Fruit fly (Drosophila melanogaster) whole organism, embryonic: Measurements from ENCODE around the gene Ufd4.

Source experiments
- BEAF-32 ChIP-seq: fragments of 200-800 bp; sonication (Bioruptor generic); optimal IDR thresholded peaks from 3 replicates; lab custom pipeline; 2017; ENCODE audit warnings: missing biosample characterization, missing genetic modification characterization, mild to moderate bottlenecking, moderate library complexity, missing genetic modification reagents
- Bgb ChIP-seq: fragments of 200-800 bp; sonication (Bioruptor generic); IDR thresholded peaks from 2 replicates; pipeline ENCODE4 v1.3.6; 2022; ENCODE audit warnings: missing biosample characterization, missing genetic modification characterization; ENCODE audit not compliant: partially characterized antibody
- CG1024 ChIP-seq: fragments of 200-800 bp; sonication (Bioruptor generic); IDR thresholded peaks from 2 replicates; pipeline ENCODE4 v1.3.6; 2022; ENCODE audit warnings: missing biosample characterization, missing genetic modification characterization
- CG10565 ChIP-seq: fragments of 200-800 bp; sonication (Bioruptor generic); optimal IDR thresholded peaks from 3 replicates; lab custom pipeline; 2016; ENCODE audit warnings: missing biosample characterization, mild to moderate bottlenecking, missing genetic modification characterization
- CG12236 ChIP-seq: fragments of 200-800 bp; sonication (Bioruptor generic); optimal IDR thresholded peaks from 2 replicates; lab custom pipeline; 2016; ENCODE audit warnings: missing biosample characterization, missing genetic modification characterization
- CG12299 ChIP-seq: fragments of 200-800 bp; sonication (Bioruptor generic); optimal IDR thresholded peaks from 2 replicates; lab custom pipeline; 2018; ENCODE audit warnings: missing biosample characterization, mild to moderate bottlenecking, missing genetic modification characterization
- CG14860 ChIP-seq: fragments of 200-800 bp; sonication (Bioruptor generic); IDR thresholded peaks from 3 replicates; pipeline ENCODE4 v1.3.6; 2022; ENCODE audit warnings: missing biosample characterization, missing genetic modification characterization; ENCODE audit not compliant: partially characterized antibody
- CG17802 ChIP-seq: fragments of 200-800 bp; sonication (Bioruptor generic); optimal IDR thresholded peaks from 2 replicates; lab custom pipeline; 2018; ENCODE audit warnings: missing biosample characterization, mild to moderate bottlenecking, missing genetic modification characterization, moderate library complexity
- CG2116 ChIP-seq: fragments of 200-800 bp; sonication (Bioruptor generic); optimal IDR thresholded peaks from 3 replicates; lab custom pipeline; 2018; ENCODE audit warnings: missing biosample characterization, mild to moderate bottlenecking, missing genetic modification characterization
- CG34224 ChIP-seq: fragments of 200-800 bp; sonication (Bioruptor generic); IDR thresholded peaks from 3 replicates; pipeline ENCODE4 v1.3.6; 2022; ENCODE audit warnings: missing biosample characterization, missing genetic modification characterization; ENCODE audit not compliant: partially characterized antibody
- CG3995 ChIP-seq: fragments of 200-800 bp; sonication (Bioruptor generic); optimal IDR thresholded peaks from 3 replicates; lab custom pipeline; 2016; ENCODE audit warnings: missing biosample characterization, missing genetic modification characterization
- CG42726 ChIP-seq: fragments of 200-800 bp; sonication (Bioruptor generic); IDR thresholded peaks from 2 replicates; pipeline ENCODE4 v1.3.6; 2022; ENCODE audit warnings: missing biosample characterization, missing genetic modification characterization; ENCODE audit not compliant: partially characterized antibody
- CG4617 ChIP-seq: fragments of 200-800 bp; sonication (Bioruptor generic); optimal IDR thresholded peaks from 3 replicates; lab custom pipeline; 2016; ENCODE audit warnings: missing biosample characterization, missing genetic modification characterization, borderline replicate concordance
- CG6791 ChIP-seq: fragments of 200-800 bp; sonication (Bioruptor generic); IDR thresholded peaks from 3 replicates; pipeline ENCODE4 v1.3.6; 2022; ENCODE audit warnings: missing biosample characterization, missing genetic modification characterization; ENCODE audit not compliant: partially characterized antibody
- CG8924 ChIP-seq: fragments of 200-800 bp; optimal IDR thresholded peaks from 3 replicates; lab custom pipeline; 2019; ENCODE audit warnings: missing biosample characterization, mild to moderate bottlenecking, missing genetic modification characterization, moderate library complexity
- CG9727 ChIP-seq: fragments of 200-800 bp; sonication (Bioruptor generic); optimal IDR thresholded peaks from 3 replicates; lab custom pipeline; 2017; ENCODE audit warnings: missing biosample characterization, mild to moderate bottlenecking, missing genetic modification characterization
- Dfd ChIP-seq, 2 experiments: fragments of >200 bp; optimal IDR thresholded peaks; 2 replicates each; lab custom pipeline; 2017; ENCODE audit warnings: missing biosample characterization in 2 of 2, missing genetic modification characterization in 2 of 2
- Dp ChIP-seq: fragments of 200-800 bp; sonication (Bioruptor generic); optimal IDR thresholded peaks from 2 replicates; lab custom pipeline; 2018; ENCODE audit warnings: missing biosample characterization, mild to moderate bottlenecking, missing genetic modification characterization, moderate library complexity
- HLH4C ChIP-seq: fragments of 200-800 bp; sonication (Bioruptor generic); IDR thresholded peaks from 3 replicates; pipeline ENCODE4 v1.3.6; 2022; ENCODE audit warnings: missing biosample characterization, missing genetic modification characterization; ENCODE audit not compliant: partially characterized antibody
- HmgZ ChIP-seq: fragments of 200-800 bp; sonication (Bioruptor generic); optimal IDR thresholded peaks from 2 replicates; lab custom pipeline; 2018; ENCODE audit warnings: missing biosample characterization, mild to moderate bottlenecking, missing genetic modification characterization
- Med ChIP-seq: fragments of 200-800 bp; sonication (Bioruptor generic); peaks from one replicate; lab custom pipeline; 2016; ENCODE audit warnings: missing biosample characterization, missing genetic modification characterization, mild to moderate bottlenecking, inconsistent platforms, moderate library complexity
- Opbp ChIP-seq: fragments of 200-800 bp; sonication (Bioruptor generic); IDR thresholded peaks from 3 replicates; pipeline ENCODE4 v1.3.6; 2022; ENCODE audit warnings: missing biosample characterization, missing genetic modification characterization; ENCODE audit not compliant: partially characterized antibody
- Optix ChIP-seq: fragments of 200-800 bp; sonication (Bioruptor generic); IDR thresholded peaks from 3 replicates; pipeline ENCODE4 v1.3.6; 2022; ENCODE audit warnings: missing biosample characterization, missing genetic modification characterization
- Rfx ChIP-seq: fragments of 200-800 bp; sonication (Bioruptor generic); IDR thresholded peaks from 2 replicates; pipeline ENCODE4 v1.3.6; 2022; ENCODE audit warnings: missing biosample characterization, missing genetic modification characterization
- Scr ChIP-seq: fragments of 200-800 bp; sonication (Bioruptor generic); IDR thresholded peaks from 2 replicates; pipeline ENCODE4 v1.3.6; 2022; ENCODE audit warnings: missing biosample characterization, missing genetic modification characterization; ENCODE audit not compliant: partially characterized antibody
- Sry-δ ChIP-seq: fragments of 200-800 bp; sonication (Bioruptor generic); optimal IDR thresholded peaks from 2 replicates; lab custom pipeline; 2016; ENCODE audit warnings: missing biosample characterization, missing genetic modification characterization
- Tbp ChIP-seq: fragments of >200 bp; optimal IDR thresholded peaks from 2 replicates; lab custom pipeline; 2018; ENCODE audit warnings: missing biosample characterization, missing genetic modification characterization
- amos ChIP-seq: fragments of 200-800 bp; sonication (Bioruptor generic); IDR thresholded peaks from 2 replicates; pipeline ENCODE4 v1.3.6; 2022; ENCODE audit warnings: missing biosample characterization, missing genetic modification characterization; ENCODE audit not compliant: partially characterized antibody
- ato ChIP-seq: fragments of 200-800 bp; sonication (Bioruptor generic); IDR thresholded peaks from 2 replicates; pipeline ENCODE4 v1.3.6; 2022; ENCODE audit warnings: missing biosample characterization, missing genetic modification characterization; ENCODE audit not compliant: partially characterized antibody
- bbx ChIP-seq: fragments of 200-800 bp; sonication (Bioruptor generic); IDR thresholded peaks from 2 replicates; pipeline ENCODE4 v1.3.6; 2022; ENCODE audit warnings: missing biosample characterization, missing genetic modification characterization; ENCODE audit not compliant: partially characterized antibody
- chinmo ChIP-seq: fragments of 200-800 bp; sonication (Bioruptor generic); IDR thresholded peaks from 4 replicates; pipeline ENCODE4 v1.3.6; 2022; ENCODE audit warnings: missing biosample characterization, missing genetic modification characterization; ENCODE audit not compliant: partially characterized antibody
- dimm ChIP-seq: fragments of 200-800 bp; sonication (Bioruptor generic); IDR thresholded peaks from 2 replicates; pipeline ENCODE4 v1.3.6; 2022; ENCODE audit warnings: missing biosample characterization, missing genetic modification characterization
- gro ChIP-seq: fragments of 200-800 bp; sonication (Bioruptor generic); optimal IDR thresholded peaks from 2 replicates; lab custom pipeline; 2016; ENCODE audit warnings: missing biosample characterization, missing genetic modification characterization
- knrl ChIP-seq: fragments of 200-800 bp; sonication (Bioruptor generic); IDR thresholded peaks from 3 replicates; pipeline ENCODE4 v1.3.6; 2022; ENCODE audit warnings: missing biosample characterization, missing genetic modification characterization; ENCODE audit not compliant: partially characterized antibody
- p53 ChIP-seq: fragments of 200-800 bp; sonication (Bioruptor generic); optimal IDR thresholded peaks from 2 replicates; lab custom pipeline; 2016; ENCODE audit warnings: missing biosample characterization, missing genetic modification characterization
- pfk ChIP-seq: fragments of 200-800 bp; sonication (Bioruptor generic); optimal IDR thresholded peaks from 2 replicates; lab custom pipeline; 2018; ENCODE audit warnings: missing biosample characterization, mild to moderate bottlenecking, missing genetic modification characterization, moderate library complexity
- phol ChIP-seq: fragments of 200-800 bp; sonication (Bioruptor generic); optimal IDR thresholded peaks from 3 replicates; lab custom pipeline; 2018; ENCODE audit warnings: missing biosample characterization, mild to moderate bottlenecking, missing genetic modification characterization, moderate library complexity
- row ChIP-seq: fragments of 200-800 bp; sonication (Bioruptor generic); IDR thresholded peaks from 3 replicates; pipeline ENCODE4 v1.3.6; 2022; ENCODE audit warnings: missing biosample characterization, missing genetic modification characterization
- slp2 ChIP-seq: fragments of 200-800 bp; sonication (Bioruptor generic); optimal IDR thresholded peaks from 2 replicates; lab custom pipeline; 2016; ENCODE audit warnings: missing biosample characterization, missing genetic modification characterization
- sna ChIP-seq: fragments of 200-800 bp; sonication (Bioruptor generic); IDR thresholded peaks from 2 replicates; pipeline ENCODE4 v1.3.6; 2022; ENCODE audit warnings: missing biosample characterization, missing genetic modification characterization; ENCODE audit not compliant: partially characterized antibody
- stwl ChIP-seq: fragments of 200-800 bp; sonication (Bioruptor generic); optimal IDR thresholded peaks from 3 replicates; lab custom pipeline; 2018; ENCODE audit warnings: missing biosample characterization, mild to moderate bottlenecking, missing genetic modification characterization, moderate library complexity
- tin ChIP-seq: fragments of 200-800 bp; sonication (Bioruptor generic); optimal IDR thresholded peaks from 3 replicates; lab custom pipeline; 2016; ENCODE audit warnings: missing biosample characterization, missing genetic modification characterization
- tna ChIP-seq: fragments of 200-800 bp; sonication (Bioruptor generic); IDR thresholded peaks from 2 replicates; pipeline ENCODE4 v1.3.6; 2022; ENCODE audit warnings: missing biosample characterization, missing genetic modification characterization; ENCODE audit not compliant: partially characterized antibody
- trem ChIP-seq: fragments of 200-800 bp; optimal IDR thresholded peaks from 3 replicates; lab custom pipeline; 2019; ENCODE audit warnings: missing biosample characterization, mild to moderate bottlenecking, missing genetic modification characterization, moderate library complexity
- unc-4 ChIP-seq: fragments of 200-800 bp; sonication (Bioruptor generic); IDR thresholded peaks from 2 replicates; pipeline ENCODE4 v1.3.6; 2022; ENCODE audit warnings: missing biosample characterization, missing genetic modification characterization; ENCODE audit not compliant: partially characterized antibody

Ufd4 gene

DNA sequence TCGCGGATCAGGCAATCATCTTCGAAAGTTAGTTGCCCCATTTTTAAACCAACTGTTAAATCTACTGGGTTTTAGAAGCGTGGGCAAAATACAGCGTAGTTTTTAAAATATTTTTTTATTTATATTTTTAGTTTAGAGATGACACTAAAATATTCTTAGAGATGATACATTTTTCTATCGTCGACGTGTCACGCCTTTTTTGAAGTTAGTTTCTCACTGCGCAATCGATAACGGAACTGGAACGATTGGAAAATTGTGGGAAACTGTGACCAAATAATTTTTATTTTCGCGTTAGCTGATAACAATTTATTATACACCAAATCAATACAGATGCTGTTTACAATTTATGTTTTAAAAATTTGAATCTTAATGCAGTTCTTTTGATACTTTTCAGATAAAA, 13.5 kb downstream of the Ufd4 start, which contains the start of gene Utx (continued):
- TF ChIP-seq unc-4 (GFP tag; lab: Robert Waterston, UW) (peak; percentile 75), gro (GFP tag; lab: Kevin White, UChicago) (peak; percentile 61), phol (peak; percentile 29), slp2 (GFP tag; lab: Kevin White, UChicago) (no peak), Dp (GFP tag; lab: Kevin White, UChicago) (peak; percentile 45), chinmo (GFP tag; lab: Robert Waterston, UW) (0 out of 4 replicates have a peak, but pooled peaks have one; percentile 49), amos (peak; percentile 91), CG4617 (peak; percentile 55), CG1024 (GFP tag; lab: Robert Waterston, UW) (peak; percentile 81), tna (GFP tag; lab: Robert Waterston, UW) (peak; percentile 69), CG6791 (GFP tag; lab: Robert Waterston, UW) (peak; percentile 91), CG42726 (GFP tag; lab: Robert Waterston, UW) (peak; percentile 91), CG17802 (tag; lab: Kevin White, UChicago) (peak; percentile 80), BEAF-32 (GFP tag; lab: Kevin White, UChicago) (peak; percentile 88), pfk (GFP tag; lab: Kevin White, UChicago) (peak; percentile 93), CG12236 (GFP tag; lab: Kevin White, UChicago) (no peak), Optix (GFP tag; lab: Robert Waterston, UW) (no peak)

DNA sequence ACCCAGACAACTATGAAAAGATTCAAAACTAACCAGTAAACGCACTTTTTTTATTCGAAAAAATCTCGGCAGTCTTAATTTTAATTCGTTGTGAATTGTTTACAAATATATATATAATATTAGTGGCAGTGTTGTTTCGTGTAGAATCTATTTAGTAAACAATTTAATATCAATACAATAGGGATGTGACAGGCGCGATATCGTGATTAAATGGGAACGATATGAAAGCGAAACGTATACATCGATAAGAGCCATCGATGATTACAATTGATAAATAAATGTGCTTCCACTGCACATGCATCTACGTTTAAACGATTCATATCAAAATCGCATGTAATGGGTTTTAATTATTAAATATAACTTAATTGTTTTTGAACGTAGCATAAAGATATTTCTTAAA, 14.8 kb downstream of the Ufd4 start:
- TF ChIP-seq Med (GFP tag; lab: Kevin White, UChicago) (peak; percentile 46), Rfx (GFP tag; lab: Robert Waterston, UW) (peak; percentile 48; the same call in 1 of the 2 replicates), Bgb (GFP tag; lab: Robert Waterston, UW) (peak; percentile 96), bbx (GFP tag; lab: Robert Waterston, UW) (peak; percentile 96), CG4617 (peak; percentile 43), row (GFP tag; lab: Robert Waterston, UW) (peak; percentile 84), CG10565 (GFP tag; lab: Kevin White, UChicago) (no peak), p53 (GFP tag; lab: Kevin White, UChicago) (no peak), HLH4C (peak; percentile 87), CG3995 (GFP tag; lab: Kevin White, UChicago) (peak; percentile 90), chinmo (GFP tag; lab: Robert Waterston, UW) (peak; percentile 81; the same call in 1 of the 4 replicates), pfk (GFP tag; lab: Kevin White, UChicago) (peak; percentile 91), Dfd (GFP tag; optimal IDR thresholded peaks at IDR 0.05; lab: Kevin White, UChicago) (no peak), Dp (GFP tag; lab: Kevin White, UChicago) (peak; percentile 27), Tbp (GFP tag; lab: Kevin White, UChicago) (no peak), sna (peak; percentile 79), Opbp (GFP tag; lab: Robert Waterston, UW) (peak; percentile 96), CG8924 (tag; lab: Kevin White, UChicago) (peak; percentile 63), CG2116 (peak; percentile 42), HmgZ (peak; percentile 7), ato (peak; percentile 92), dimm (no peak), stwl (peak; percentile 59), amos (peak; percentile 96), Sry-δ (GFP tag; lab: Kevin White, UChicago) (peak; percentile 87), knrl (GFP tag; lab: Robert Waterston, UW) (peak; percentile 92), CG34224 (GFP tag; lab: Robert Waterston, UW) (peak; percentile 86), trem (tag; lab: Kevin White, UChicago) (peak; percentile 66), Scr (peak; percentile 89), CG42726 (GFP tag; lab: Robert Waterston, UW) (peak; percentile 97), CG12299 (tag; lab: Kevin White, UChicago) (peak; percentile 38), CG14860 (GFP tag; lab: Robert Waterston, UW) (peak; percentile 85), BEAF-32 (GFP tag; lab: Kevin White, UChicago) (peak; percentile 89), CG9727 (GFP tag; lab: Kevin White, UChicago) (no peak), tin (GFP tag; lab: Kevin White, UChicago) (no peak)
